Worm (Caenorhabditis elegans): ENCODE measurements around the gene ugt-3.

- TF ChIP-seq nhr-11 (tag; optimal IDR thresholded peaks at IDR 0.05) (no peak), elt-3 (tag; optimal IDR thresholded peaks at IDR 0.05) (no peak), nhr-25 (tag; optimal IDR thresholded peaks at IDR 0.05) (no peak), mdl-1 (tag; optimal IDR thresholded peaks at IDR 0.05) (no peak), nhr-237 (tag; optimal IDR thresholded peaks at IDR 0.05) (no peak), ZK546.5 (tag; optimal IDR thresholded peaks at IDR 0.05) (no peak), lin-15B (tag; optimal IDR thresholded peaks at IDR 0.05) (peak; percentile 22), egl-27 (tag; optimal IDR thresholded peaks at IDR 0.05) (no peak), fos-1 (tag; optimal IDR thresholded peaks at IDR 0.05) (no peak), fkh-10 (GFP tag; optimal IDR thresholded peaks at IDR 0.05) (no peak)
These were observed 36.6 kb downstream of the ugt-3 start, which contains the start of the genes abcf-1 and scc-3 for ce11 chrV:12763291-12763995.
